Fruit fly (Drosophila melanogaster) S2 (cell line): ENCODE results near the gene Rfx.

Experiments used
- CG8478 ChIP-seq: fragments of >200 bp; optimal IDR thresholded peaks from 2 replicates; lab custom pipeline; 2018
- CTCF ChIP-seq, 2 experiments: fragments of >200 bp; optimal IDR thresholded peaks; 2 replicates each; lab custom pipeline; 2018

- TF ChIP-seq CG8478 (lab: Kevin White, UChicago): no peak
- TF ChIP-seq CTCF (optimal IDR thresholded peaks at IDR 0.05; lab: Kevin White, UChicago): peak; percentile 13 to 66
Observed at dm6 chr3R:10349987-10350386, 27.9 kb downstream of the Rfx start, which contains the start of gene jumu.
